Fruit fly (Drosophila melanogaster) S2 (cell line): ENCODE results near the gene CG43448.

Source experiments
- CG8478 ChIP-seq: fragments of >200 bp; optimal IDR thresholded peaks from 2 replicates; lab custom pipeline; 2018
- CTCF ChIP-seq, 2 experiments: fragments of >200 bp; optimal IDR thresholded peaks; 2 replicates each; lab custom pipeline; 2018

- TF ChIP-seq CTCF (optimal IDR thresholded peaks at IDR 0.05; lab: Kevin White, UChicago) (no peak), CG8478 (lab: Kevin White, UChicago) (no peak)
Measured at dm6 chr3R:30196128-30196527, 41.4 kb downstream of the CG43448 start, which contains the start of gene CG15531.
